Fruit fly (Drosophila melanogaster) whole organism: ENCODE measurements around the gene CG31886.

ENCODE experiments used
- CG8478 ChIP-seq: fragments of >200 bp; optimal IDR thresholded peaks from 2 replicates; lab custom pipeline; 2018; ENCODE audit warnings: inconsistent platforms
- usp ChIP-seq: fragments of >200 bp; optimal IDR thresholded peaks from 2 replicates; lab custom pipeline; 2017; ENCODE audit warnings: missing biosample characterization, missing genetic modification characterization, mixed read lengths

DNA sequence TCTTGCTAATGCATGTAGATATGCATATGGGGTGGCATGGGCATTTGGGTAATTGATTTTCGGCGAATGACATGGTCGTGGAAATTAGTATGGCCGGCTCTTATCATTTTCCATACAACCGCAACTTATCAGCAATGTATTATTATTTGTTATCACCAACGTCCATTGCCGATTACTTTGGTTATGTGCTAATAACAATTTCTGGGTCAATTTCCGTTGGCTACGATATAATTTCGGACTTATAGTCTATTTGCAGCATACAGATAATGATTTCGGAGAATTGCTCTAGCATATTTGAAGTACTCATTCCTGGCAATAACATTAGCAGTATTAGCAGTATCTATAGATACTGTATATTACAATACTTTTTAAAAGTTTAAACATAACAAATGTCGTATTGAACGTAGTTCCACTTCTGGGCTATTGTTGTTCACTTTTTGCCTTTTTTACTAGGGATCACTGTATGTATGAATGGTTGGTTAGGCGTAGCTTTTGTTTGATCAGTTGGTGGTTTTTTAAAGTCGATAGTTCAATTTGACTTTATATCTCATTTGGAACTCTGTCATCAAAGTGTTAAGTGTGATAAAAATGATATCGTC, 12.0 kb downstream of the CG31886 start, which contains the start of gene CG46397:
- TF ChIP-seq usp (GFP tag; lab: Kevin White, UChicago) (no peak), CG8478 (lab: Kevin White, UChicago) (no peak)
